Worm (Caenorhabditis elegans): ENCODE data around the gene cat-4.

cat-4 gene

DNA sequence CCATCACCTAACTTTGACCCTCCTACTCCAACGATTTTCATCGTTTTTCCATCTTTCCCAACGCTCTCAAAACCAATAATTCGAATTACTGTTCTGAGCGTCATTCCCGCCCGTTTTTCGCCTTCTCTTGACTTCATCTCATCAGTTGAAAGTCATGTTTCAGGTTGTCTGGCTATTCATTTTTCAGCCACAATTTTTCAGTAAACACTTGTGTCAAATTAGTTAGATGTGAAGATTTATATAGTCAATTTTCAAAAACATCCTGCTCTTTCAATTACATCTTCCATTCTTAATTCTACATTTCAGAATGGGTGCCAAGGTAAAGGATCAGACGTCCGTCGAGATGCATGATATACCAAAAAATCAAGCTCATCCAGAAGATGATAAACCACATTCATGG, 7.9 kb downstream of the cat-4 start, which contains the start of gene del-6:
TSS of gene del-6 (plus strand) at position 301 of the 400 bp plus-strand sequence.
- TF ChIP-seq nfya-1 (tag; optimal IDR thresholded peaks at IDR 0.05) (no peak), sdc-2 (tag; optimal IDR thresholded peaks at IDR 0.05) (no peak), pat-9 (tag; optimal IDR thresholded peaks at IDR 0.05) (no peak), hlh-30 (tag; optimal IDR thresholded peaks at IDR 0.05; ENCODE audit: insufficient read depth) (no peak), ceh-9 (tag; optimal IDR thresholded peaks at IDR 0.05) (no peak), odd-2 (tag; optimal IDR thresholded peaks at IDR 0.05) (no peak), tbx-7 (tag; optimal IDR thresholded peaks at IDR 0.05) (no peak), fkh-10 (GFP tag; optimal IDR thresholded peaks at IDR 0.05) (no peak), sox-2 (GFP tag; IDR thresholded peaks at IDR 0.05) (no peak), nhr-11 (tag; optimal IDR thresholded peaks at IDR 0.05) (no peak), lim-6 (tag; optimal IDR thresholded peaks at IDR 0.05) (no peak), tbx-2 (tag; optimal IDR thresholded peaks at IDR 0.05) (no peak), nhr-232 (tag; optimal IDR thresholded peaks at IDR 0.05) (no peak), elt-2 (tag; optimal IDR thresholded peaks at IDR 0.05) (no peak), C38D4.7 (GFP tag; optimal IDR thresholded peaks at IDR 0.05) (no peak), gmeb-2 (tag; optimal IDR thresholded peaks at IDR 0.05) (no peak), fkh-6 (tag; optimal IDR thresholded peaks at IDR 0.05) (no peak)

DNA sequence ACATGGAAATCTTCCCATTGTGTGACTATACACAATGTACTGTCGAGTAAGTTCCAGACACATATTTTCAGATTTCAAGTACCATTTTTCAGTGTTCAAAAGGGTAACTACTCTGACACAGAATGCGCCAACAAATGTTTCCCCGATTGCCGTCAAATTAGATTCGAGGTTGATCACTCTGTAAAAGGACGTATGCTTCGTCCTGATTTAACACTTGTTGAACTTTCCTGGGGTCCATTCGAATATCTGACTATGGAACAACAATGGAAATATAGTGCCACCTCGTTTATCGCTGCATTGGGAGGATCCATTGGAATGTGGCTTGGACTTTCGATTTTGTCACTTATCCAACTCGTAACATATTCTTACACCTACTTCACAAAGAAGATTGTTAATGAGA, 9.5 kb downstream of the cat-4 start:
- TF ChIP-seq pha-2 (tag; optimal IDR thresholded peaks at IDR 0.05), result no peak
- TF ChIP-seq rnt-1 (tag; optimal IDR thresholded peaks at IDR 0.05), result no peak
- TF ChIP-seq K02D7.2 (tag; optimal IDR thresholded peaks at IDR 0.05), result no peak
- TF ChIP-seq hlh-13 (GFP tag; optimal IDR thresholded peaks at IDR 0.05), result no peak

DNA sequence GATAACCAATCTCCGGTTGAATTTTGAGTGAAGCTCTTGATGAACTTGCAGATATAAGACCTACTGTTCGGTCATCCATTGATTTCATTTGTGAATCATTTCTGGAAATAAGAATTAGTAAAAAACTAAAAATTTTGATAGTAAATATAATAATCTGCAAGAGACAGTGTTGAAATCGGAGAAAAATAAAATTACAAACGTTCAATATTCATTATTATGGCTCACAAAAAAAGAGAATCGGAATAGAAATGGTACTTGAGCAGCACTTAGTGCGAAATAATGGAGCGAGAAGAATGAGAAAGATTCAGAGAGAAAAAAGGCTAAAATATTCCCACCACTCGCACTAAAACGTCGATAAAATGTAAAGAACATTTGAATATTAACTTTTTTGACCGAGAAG, 11.6 kb downstream of the cat-4 start, which contains the start of gene vps-54:
TSS of gene vps-54 (minus strand) at position 101 of the 400 bp plus-strand sequence.
- TF ChIP-seq che-1 (tag; optimal IDR thresholded peaks at IDR 0.05), result no peak
- no peak for TF ChIP-seq ref-2 (tag; optimal IDR thresholded peaks at IDR 0.05)
- no peak for TF ChIP-seq syd-9 (tag; optimal IDR thresholded peaks at IDR 0.05)
- TF ChIP-seq Y22D7AL.16 (tag; optimal IDR thresholded peaks at IDR 0.05), result no peak
- TF ChIP-seq ets-4 (tag; optimal IDR thresholded peaks at IDR 0.05), result no peak
- TF ChIP-seq hlh-13 (GFP tag; optimal IDR thresholded peaks at IDR 0.05), result no peak
- no peak for TF ChIP-seq elt-4 (tag; optimal IDR thresholded peaks at IDR 0.05)
- TF ChIP-seq ttx-3 (tag; optimal IDR thresholded peaks at IDR 0.05), result no peak
- TF ChIP-seq nhr-11 (tag; optimal IDR thresholded peaks at IDR 0.05), result no peak
- no peak for TF ChIP-seq hlh-30 (tag; optimal IDR thresholded peaks at IDR 0.05; ENCODE audit: insufficient read depth)

DNA sequence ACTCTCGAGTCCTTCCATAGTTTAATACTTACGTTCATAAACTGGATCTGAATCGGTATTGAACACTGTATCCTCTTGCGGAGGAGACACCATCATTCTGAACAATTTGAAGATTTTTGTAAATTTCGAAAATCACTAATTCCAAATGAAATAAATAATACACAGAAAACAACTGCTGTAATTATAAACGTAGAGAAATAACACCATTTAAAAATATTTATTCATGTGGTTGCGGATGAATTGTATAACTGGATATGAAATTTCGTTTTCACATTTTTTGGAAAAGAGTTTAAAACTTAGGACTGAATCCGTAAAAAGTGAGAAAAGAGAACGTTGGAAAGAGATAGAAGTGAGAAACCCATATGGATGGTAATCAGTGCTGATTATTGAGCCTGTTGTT, 13.5 kb downstream of the cat-4 start, which contains the start of gene mics-1:
TSS of gene mics-1 (minus strand) at position 101 of the 400 bp plus-strand sequence.
- TF ChIP-seq ceh-31 (tag; optimal IDR thresholded peaks at IDR 0.05), result no peak
- TF ChIP-seq dve-1 (tag; optimal IDR thresholded peaks at IDR 0.05), result no peak
- no peak for TF ChIP-seq nhr-11 (tag; optimal IDR thresholded peaks at IDR 0.05)
- TF ChIP-seq odd-2 (tag; optimal IDR thresholded peaks at IDR 0.05), result no peak
- TF ChIP-seq lim-6 (tag; optimal IDR thresholded peaks at IDR 0.05), result no peak
- no peak for TF ChIP-seq tbx-2 (tag; optimal IDR thresholded peaks at IDR 0.05)
- TF ChIP-seq pros-1 (tag; optimal IDR thresholded peaks at IDR 0.05), result no peak
- TF ChIP-seq ceh-14 (tag; optimal IDR thresholded peaks at IDR 0.05), result no peak
- TF ChIP-seq che-1 (tag; optimal IDR thresholded peaks at IDR 0.05), result no peak
- no peak for TF ChIP-seq sdc-2 (tag; optimal IDR thresholded peaks at IDR 0.05)
- no peak for TF ChIP-seq unc-55 (GFP tag; optimal IDR thresholded peaks at IDR 0.05)
- no peak for TF ChIP-seq ceh-2 (tag; optimal IDR thresholded peaks at IDR 0.05)
- no peak for TF ChIP-seq unc-3 (GFP tag; conservative IDR thresholded peaks at IDR 0.05)
- no peak for TF ChIP-seq unc-3 (tag; optimal IDR thresholded peaks at IDR 0.05)
- no peak for TF ChIP-seq fkh-6 (tag; optimal IDR thresholded peaks at IDR 0.05)
- TF ChIP-seq nhr-232 (tag; optimal IDR thresholded peaks at IDR 0.05), result no peak

All from whole organism, late embryonic.